Fruit fly (Drosophila melanogaster): Measurements from ENCODE around the gene Ube4A.

Ube4A gene

DNA sequence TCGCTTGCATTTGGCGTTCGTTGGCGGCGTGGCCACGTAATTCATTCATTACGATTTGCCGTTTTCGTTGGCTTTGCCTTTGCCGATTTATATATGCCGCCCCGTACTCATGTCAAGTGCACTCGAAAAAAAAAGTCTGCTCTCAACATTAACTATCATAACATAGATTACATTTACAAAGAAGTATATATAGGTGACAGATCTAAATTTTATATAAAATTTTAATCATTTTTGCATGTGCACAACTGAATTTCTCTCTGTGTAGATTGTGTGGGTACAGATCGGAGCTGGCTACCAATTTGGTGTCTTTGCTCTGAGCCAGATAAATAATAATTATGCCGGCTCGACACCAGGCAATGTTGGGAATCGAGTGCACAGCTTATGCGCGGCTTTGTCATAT, 40.1 kb downstream of the Ube4A start (continued):
- TF ChIP-seq tap (tag; optimal IDR thresholded peaks at IDR 0.05) (peak; percentile 37), CG12942 (GFP tag; optimal IDR thresholded peaks at IDR 0.05) (peak; percentile 2), Lim3 (GFP tag; IDR thresholded peaks at IDR 0.05) (no peak), CG16815 (GFP tag; optimal IDR thresholded peaks at IDR 0.05) (no peak), unpg (GFP tag; optimal IDR thresholded peaks at IDR 0.05) (peak; percentile 65), CG8359 (GFP tag; optimal IDR thresholded peaks at IDR 0.05; ENCODE audit: borderline replicate concordance) (no peak), CG15514 (GFP tag; optimal IDR thresholded peaks at IDR 0.05) (no peak), Max (GFP tag; optimal IDR thresholded peaks at IDR 0.05) (peak; percentile 14), chif (GFP tag; optimal IDR thresholded peaks at IDR 0.05) (peak; percentile 14 to 57), cad (GFP tag; optimal IDR thresholded peaks at IDR 0.05) (no peak), CG10462 (GFP tag; optimal IDR thresholded peaks at IDR 0.05) (no peak), CG9727 (GFP tag; optimal IDR thresholded peaks at IDR 0.05) (peak; percentile 62), shn (GFP tag; optimal IDR thresholded peaks at IDR 0.05) (no peak), CG7987 (GFP tag; optimal IDR thresholded peaks at IDR 0.05) (no peak), CG13775 (GFP tag; optimal IDR thresholded peaks at IDR 0.05) (peak; percentile 26), CG1233 (GFP tag; optimal IDR thresholded peaks at IDR 0.05) (peak; percentile 47), Atf-2 (GFP tag; optimal IDR thresholded peaks at IDR 0.05) (no peak), B-H1 (GFP tag; IDR thresholded peaks at IDR 0.05) (peak; percentile 46; the same call in 1 of the 3 replicates), HHEX (GFP tag; optimal IDR thresholded peaks at IDR 0.05) (peak; percentile 6), CG6813 (GFP tag; optimal IDR thresholded peaks at IDR 0.05) (no peak), CG8944 (GFP tag; optimal IDR thresholded peaks at IDR 0.05) (no peak), CG17359 (tag; optimal IDR thresholded peaks at IDR 0.05) (peak; percentile 31), E2f1 (GFP tag; IDR thresholded peaks at IDR 0.05) (peak; percentile 63), CG14710 (tag; optimal IDR thresholded peaks at IDR 0.05) (peak; percentile 29), HLH54F (GFP tag; optimal IDR thresholded peaks at IDR 0.05) (peak; percentile 12), hkb (optimal IDR thresholded peaks at IDR 0.05) (no peak), hkb (GFP tag; IDR thresholded peaks at IDR 0.05) (peak; percentile 24; the same call in 1 of the 2 replicates), emc (GFP tag; optimal IDR thresholded peaks at IDR 0.05) (no peak), CG10267 (tag; optimal IDR thresholded peaks at IDR 0.05) (peak; percentile 18), CkIIα-i1 (GFP tag; IDR thresholded peaks at IDR 0.05) (no peak), Myb (GFP tag; optimal IDR thresholded peaks at IDR 0.05) (peak; percentile 8), bab2 (GFP tag; optimal IDR thresholded peaks at IDR 0.05) (peak; percentile 8), CG13624 (GFP tag; optimal IDR thresholded peaks at IDR 0.05) (no peak), ci (GFP tag; IDR thresholded peaks at IDR 0.05) (peak; percentile 67), D19A (tag; optimal IDR thresholded peaks at IDR 0.05) (peak; percentile 11), lola (GFP tag; optimal IDR thresholded peaks at IDR 0.05) (peak in 1 of 3 experiments; percentile 22), sna (GFP tag; IDR thresholded peaks at IDR 0.05; ENCODE audit: partially characterized antibody) (no peak), org-1 (GFP tag; optimal IDR thresholded peaks at IDR 0.05) (no peak), CG12071 (GFP tag; optimal IDR thresholded peaks at IDR 0.05) (no peak), phol (tag; optimal IDR thresholded peaks at IDR 0.05) (peak; percentile 49), ind (GFP tag; optimal IDR thresholded peaks at IDR 0.05) (peak; percentile 49), Hr78 (GFP tag; optimal IDR thresholded peaks at IDR 0.05) (no peak), sens-2 (GFP tag; IDR thresholded peaks at IDR 0.05) (peak; percentile 42; the same call in 1 of the 2 replicates), gsb (GFP tag; IDR thresholded peaks at IDR 0.05) (no peak), lov (optimal IDR thresholded peaks at IDR 0.05) (no peak), lov (GFP tag; IDR thresholded peaks at IDR 0.05) (peak; percentile 68; the same call in 1 of the 3 replicates), CG8765 (GFP tag; IDR thresholded peaks at IDR 0.05) (peak; percentile 59; the same call in 1 of the 2 replicates), CG15696 (tag; optimal IDR thresholded peaks at IDR 0.05) (peak; percentile 5), CG11085 (GFP tag; IDR thresholded peaks at IDR 0.05) (0 out of 2 replicates have a peak, but pooled peaks have one; percentile 18), fd3F (GFP tag; optimal IDR thresholded peaks at IDR 0.05) (peak; percentile 7), Hmx (GFP tag; optimal IDR thresholded peaks at IDR 0.05) (no peak)
